Fruit fly (Drosophila melanogaster): ENCODE results near the gene f-cup.

dm6 chr3R:13721998-13722397, 21.4 kb upstream of the f-cup start:
- TF ChIP-seq pan (optimal IDR thresholded peaks at IDR 0.05) (no peak), psq (optimal IDR thresholded peaks at IDR 0.05) (no peak), usp (GFP tag; optimal IDR thresholded peaks at IDR 0.05) (no peak), CG8478 (optimal IDR thresholded peaks at IDR 0.05) (no peak), Dll (optimal IDR thresholded peaks at IDR 0.05) (no peak), EcR (GFP tag; optimal IDR thresholded peaks at IDR 0.05) (no peak)
